Worm (Caenorhabditis elegans) whole organism, L4/young adult: ENCODE measurements around the gene agt-2.
A peak's percentile ranks its signal among the peaks of the same experiment; 100 is the strongest.

Experiments
- W03F9.2 ChIP-seq: fragments of 150-350 bp; optimal IDR thresholded peaks from 2 replicates; lab custom pipeline; 2014; ENCODE audit warnings: missing biosample characterization, missing genetic modification characterization
- dao-5 ChIP-seq: sonication (generic microtip); optimal IDR thresholded peaks from 2 replicates; lab custom pipeline; 2016; ENCODE audit warnings: missing genotype, missing genetic modification characterization, moderate library complexity, missing compliant biosample characterization
- him-1 ChIP-seq: sonication (generic microtip); optimal IDR thresholded peaks from 2 replicates; lab custom pipeline; 2016; ENCODE audit warnings: missing genotype, missing genetic modification reagents, missing genetic modification characterization, missing compliant biosample characterization

- TF ChIP-seq dao-5 (no peak), him-1 (tag; lab: Kevin White, UChicago) (peak; percentile 38), W03F9.2 (tag; lab: Kevin White, UChicago) (peak; percentile 67)
Measured at ce11 chrII:5358137-5358745, 15.4 kb downstream of the agt-2 start, which contains the start of the genes F09E5.11 and bmy-1.
